Worm (Caenorhabditis elegans) whole organism, L2 larva: ENCODE results near the gene ZK1307.9.

Experiments used
- C34F6.9 ChIP-seq: fragments of 150-350 bp; optimal IDR thresholded peaks from 2 replicates; lab custom pipeline; 2014; ENCODE audit warnings: missing biosample characterization, missing genetic modification characterization
- R02D3.7 ChIP-seq: fragments of 150-350 bp; optimal IDR thresholded peaks from 2 replicates; lab custom pipeline; 2014; ENCODE audit warnings: missing biosample characterization, missing genetic modification characterization
- Y55F3AM.14 ChIP-seq: fragments of 200-800 bp; sonication (Bioruptor generic); optimal IDR thresholded peaks from 2 replicates; lab custom pipeline; 2018; ENCODE audit warnings: mild to moderate bottlenecking, missing genetic modification characterization, missing compliant biosample characterization
- ZK546.5 ChIP-seq: sonication (generic microtip); optimal IDR thresholded peaks from 2 replicates; lab custom pipeline; 2017; ENCODE audit warnings: missing biosample characterization, missing genetic modification characterization
- alr-1 ChIP-seq: fragments of 150-350 bp; optimal IDR thresholded peaks from 2 replicates; lab custom pipeline; 2014; ENCODE audit warnings: missing biosample characterization, missing genetic modification characterization
- ama-1 ChIP-seq: fragments of 150-350 bp; optimal IDR thresholded peaks from 2 replicates; lab custom pipeline; 2018; ENCODE audit warnings: inconsistent platforms
- blmp-1 ChIP-seq: sonication (generic microtip); optimal IDR thresholded peaks from 2 replicates; lab custom pipeline; 2017; ENCODE audit warnings: missing genetic modification characterization, mild to moderate bottlenecking, missing compliant biosample characterization, antibody characterized with exemption, moderate library complexity; ENCODE audit not compliant: insufficient read depth
- ceh-82 ChIP-seq: fragments of 150-350 bp; optimal IDR thresholded peaks from 2 replicates; lab custom pipeline; 2014; ENCODE audit warnings: missing biosample characterization, missing genetic modification characterization
- crh-2 ChIP-seq: sonication (generic microtip); optimal IDR thresholded peaks from 2 replicates; lab custom pipeline; 2017; ENCODE audit warnings: missing biosample characterization, missing genetic modification characterization
- dmd-4 ChIP-seq: sonication (generic microtip); optimal IDR thresholded peaks from 2 replicates; lab custom pipeline; 2017; ENCODE audit warnings: missing biosample characterization, missing genetic modification characterization
- egl-27 ChIP-seq: sonication (generic microtip); optimal IDR thresholded peaks from 3 replicates; lab custom pipeline; 2017; ENCODE audit warnings: missing biosample characterization, missing genetic modification reagents, missing genetic modification characterization
- elt-3 ChIP-seq: sonication (generic microtip); optimal IDR thresholded peaks from 2 replicates; lab custom pipeline; 2017; ENCODE audit warnings: missing biosample characterization, missing genetic modification characterization
- fos-1 ChIP-seq: fragments of 150-350 bp; optimal IDR thresholded peaks from 2 replicates; lab custom pipeline; 2014; ENCODE audit warnings: missing biosample characterization, missing genetic modification characterization
- gmeb-1 ChIP-seq: fragments of 150-350 bp; optimal IDR thresholded peaks from 2 replicates; lab custom pipeline; 2014; ENCODE audit warnings: missing biosample characterization, missing genetic modification characterization
- lin-11 ChIP-seq: fragments of 150-350 bp; sonication (generic microtip); optimal IDR thresholded peaks from 2 replicates; lab custom pipeline; 2014; ENCODE audit warnings: missing biosample characterization, missing genetic modification characterization, inconsistent platforms, mixed read lengths
- lin-13 ChIP-seq: fragments of 150-350 bp; optimal IDR thresholded peaks from 2 replicates; lab custom pipeline; 2014; ENCODE audit warnings: missing biosample characterization, missing genetic modification reagents, missing genetic modification characterization
- lin-39 ChIP-seq: fragments of 150-350 bp; optimal IDR thresholded peaks from 2 replicates; lab custom pipeline; 2014; ENCODE audit warnings: missing biosample characterization, missing genetic modification reagents, missing genetic modification characterization
- lsy-2 ChIP-seq, 2 experiments: fragments of 150-350 bp in 1 of 2; sonication (generic microtip) in 1 of 2; optimal IDR thresholded peaks; 2 replicates each; lab custom pipeline; 2014 to 2017; ENCODE audit warnings: missing biosample characterization in 2 of 2, missing genetic modification characterization in 2 of 2
- mab-5 ChIP-seq: fragments of 150-350 bp; optimal IDR thresholded peaks from 2 replicates; lab custom pipeline; 2014; ENCODE audit warnings: missing biosample characterization, missing genetic modification characterization
- mbf-1 ChIP-seq: sonication (generic microtip); optimal IDR thresholded peaks from 2 replicates; lab custom pipeline; 2017; ENCODE audit warnings: missing biosample characterization, missing genetic modification characterization
- mdl-1 ChIP-seq, 2 experiments: fragments of 150-350 bp in 1 of 2; sonication (generic microtip) in 1 of 2; optimal IDR thresholded peaks; 2 replicates each; lab custom pipeline; 2017; ENCODE audit warnings: missing biosample characterization in 2 of 2, missing genetic modification characterization in 2 of 2
- nhr-10 ChIP-seq: sonication (generic microtip); optimal IDR thresholded peaks from 2 replicates; lab custom pipeline; 2017; ENCODE audit warnings: missing biosample characterization, missing genetic modification characterization
- nhr-12 ChIP-seq: fragments of 150-350 bp; optimal IDR thresholded peaks from 2 replicates; lab custom pipeline; 2014; ENCODE audit warnings: missing biosample characterization, missing genetic modification characterization
- nhr-129 ChIP-seq: fragments of 150-350 bp; optimal IDR thresholded peaks from 2 replicates; lab custom pipeline; 2014; ENCODE audit warnings: missing biosample characterization, missing genetic modification characterization
- nhr-21 ChIP-seq: fragments of 150-350 bp; optimal IDR thresholded peaks from 2 replicates; lab custom pipeline; 2014; ENCODE audit warnings: missing biosample characterization, missing genetic modification characterization
- nhr-23 ChIP-seq: fragments of 150-350 bp; optimal IDR thresholded peaks from 2 replicates; lab custom pipeline; 2014; ENCODE audit warnings: missing biosample characterization, missing genetic modification reagents, missing genetic modification characterization
- nhr-237 ChIP-seq: fragments of 150-350 bp; optimal IDR thresholded peaks from 2 replicates; lab custom pipeline; 2014; ENCODE audit warnings: missing biosample characterization, missing genetic modification characterization
- nhr-25 ChIP-seq: fragments of 150-350 bp; sonication (generic microtip); optimal IDR thresholded peaks from 3 replicates; lab custom pipeline; 2014; ENCODE audit warnings: missing biosample characterization, missing genetic modification characterization
- nhr-6 ChIP-seq: fragments of 150-350 bp; optimal IDR thresholded peaks from 2 replicates; lab custom pipeline; 2014; ENCODE audit warnings: missing biosample characterization, missing genetic modification characterization
- nhr-77 ChIP-seq: fragments of 150-350 bp; optimal IDR thresholded peaks from 2 replicates; lab custom pipeline; 2014; ENCODE audit warnings: missing biosample characterization, missing genetic modification characterization
- peb-1 ChIP-seq: fragments of 150-350 bp; optimal IDR thresholded peaks from 2 replicates; lab custom pipeline; 2014; ENCODE audit warnings: missing biosample characterization, missing genetic modification characterization
- sem-4 ChIP-seq: fragments of 150-350 bp; optimal IDR thresholded peaks from 2 replicates; lab custom pipeline; 2014; ENCODE audit warnings: missing biosample characterization, missing genetic modification reagents, missing genetic modification characterization
- sma-3 ChIP-seq: sonication (generic microtip); optimal IDR thresholded peaks from 2 replicates; lab custom pipeline; 2016; ENCODE audit warnings: missing genetic modification reagents, missing genetic modification characterization, missing compliant biosample characterization
- snpc-4 ChIP-seq: fragments of 150-350 bp; optimal IDR thresholded peaks from 2 replicates; lab custom pipeline; 2014; ENCODE audit warnings: missing biosample characterization, missing genetic modification characterization
- unc-39 ChIP-seq: fragments of 150-350 bp; optimal IDR thresholded peaks from 2 replicates; lab custom pipeline; 2014; ENCODE audit warnings: missing biosample characterization, missing genetic modification characterization
- unc-55 ChIP-seq: fragments of 150-350 bp; sonication (generic microtip); optimal IDR thresholded peaks from 3 replicates; lab custom pipeline; 2014; ENCODE audit warnings: missing biosample characterization, missing genetic modification reagents, missing genetic modification characterization
- unc-62 ChIP-seq: fragments of 150-350 bp; optimal IDR thresholded peaks from 2 replicates; lab custom pipeline; 2014; ENCODE audit warnings: missing biosample characterization, missing genetic modification reagents, missing genetic modification characterization
- zag-1 ChIP-seq: fragments of 150-350 bp; optimal IDR thresholded peaks from 2 replicates; lab custom pipeline; 2014; ENCODE audit warnings: missing biosample characterization, missing genetic modification characterization
- ztf-1 ChIP-seq: fragments of 200-800 bp; sonication (Bioruptor generic); conservative IDR thresholded peaks from 2 replicates; pipeline ENCODE4 v1.3.6; 2022; ENCODE audit warnings: missing genetic modification characterization, missing compliant biosample characterization
- ztf-11 ChIP-seq: sonication (generic microtip); optimal IDR thresholded peaks from 2 replicates; lab custom pipeline; 2017; ENCODE audit warnings: missing biosample characterization, missing genetic modification characterization
- ztf-4 ChIP-seq: fragments of 150-350 bp; optimal IDR thresholded peaks from 2 replicates; lab custom pipeline; 2014; ENCODE audit warnings: missing biosample characterization, missing genetic modification characterization

ZK1307.9 gene

ce11 chrII:9671308-9671707, 22.0 kb downstream of the ZK1307.9 start, which contains the start of gene ZK1320.7:
TSS of gene ZK1320.7 (plus strand) at chrII:9671608.
- TF ChIP-seq elt-3 (tag; lab: Kevin White, UChicago) (no peak), sma-3 (GFP tag; lab: Kevin White, UChicago) (no peak), unc-39 (tag; lab: Kevin White, UChicago) (no peak), nhr-129 (tag; lab: Kevin White, UChicago) (no peak), mbf-1 (no peak)

ce11 chrII:9674678-9675077, 25.4 kb downstream of the ZK1307.9 start, which contains the start of gene arc-1:
TSS of gene arc-1 (plus strand) at chrII:9674978.
- TF ChIP-seq nhr-25 (tag; lab: Kevin White, UChicago): no peak
- TF ChIP-seq ztf-1: no peak
- TF ChIP-seq nhr-12 (tag; lab: Kevin White, UChicago): no peak
- no peak for TF ChIP-seq ZK546.5 (tag; lab: Kevin White, UChicago)
- no peak for TF ChIP-seq nhr-21
- no peak for TF ChIP-seq alr-1
- no peak for TF ChIP-seq mdl-1 (tag; optimal IDR thresholded peaks at IDR 0.05; lab: Kevin White, UChicago)
- TF ChIP-seq ztf-11 (tag; lab: Kevin White, UChicago): no peak
- TF ChIP-seq snpc-4: no peak
- TF ChIP-seq mbf-1: no peak
- no peak for TF ChIP-seq C34F6.9 (tag; lab: Kevin White, UChicago)
- TF ChIP-seq lsy-2 (tag; optimal IDR thresholded peaks at IDR 0.05; lab: Kevin White, UChicago): no peak
- no peak for TF ChIP-seq zag-1 (tag; lab: Kevin White, UChicago)
- no peak for TF ChIP-seq nhr-10 (tag; lab: Kevin White, UChicago)

DNA sequence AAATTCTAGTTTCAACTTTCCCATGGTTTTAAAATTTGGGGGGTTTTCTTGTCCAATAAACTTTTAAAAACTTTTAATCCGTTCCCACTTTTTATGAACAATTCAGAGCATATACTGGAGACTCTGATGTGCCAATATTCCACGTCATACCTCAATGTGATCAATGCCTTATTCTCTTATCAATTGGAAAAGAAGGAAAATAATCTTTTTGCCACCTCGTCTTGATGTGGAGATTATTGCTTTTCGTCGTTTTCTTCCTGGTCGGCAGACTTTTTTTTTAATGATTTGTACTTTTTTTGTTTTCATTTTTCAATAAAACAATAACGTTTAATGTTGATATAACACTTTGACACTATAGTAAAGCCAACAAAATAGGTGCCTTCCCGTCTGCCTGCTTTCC, 28.2 kb downstream of the ZK1307.9 start:
- TF ChIP-seq lin-11 (tag; lab: Kevin White, UChicago) (no peak), crh-2 (peak; percentile 50), peb-1 (tag; lab: Kevin White, UChicago) (no peak), fos-1 (peak; percentile 40)

DNA sequence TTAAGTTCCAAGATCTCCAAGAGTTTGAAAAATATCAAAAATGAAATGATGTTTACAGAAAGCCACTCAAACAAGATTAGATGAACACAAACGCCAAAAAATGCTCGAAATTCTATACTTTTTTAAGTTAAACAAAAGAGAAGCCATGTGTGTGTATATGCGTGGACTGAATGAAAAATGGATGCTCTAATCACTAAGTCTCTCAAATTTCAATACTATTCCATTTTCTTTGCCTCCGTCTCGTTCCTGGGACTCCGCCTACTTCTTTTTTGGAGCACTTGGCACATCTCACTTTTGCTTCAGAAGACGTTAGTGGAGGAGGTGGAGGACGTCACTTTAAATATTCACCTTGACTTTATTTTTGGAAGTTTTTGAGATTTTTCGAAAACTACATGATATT, 30.6 kb downstream of the ZK1307.9 start:
- TF ChIP-seq nhr-237 (no peak), ceh-82 (tag; lab: Kevin White, UChicago) (no peak), C34F6.9 (tag; lab: Kevin White, UChicago) (peak; percentile 34), peb-1 (tag; lab: Kevin White, UChicago) (no peak), snpc-4 (no peak), unc-55 (peak; percentile 65)
- TF ChIP-seq, all 48 proteins: peak for 2

DNA sequence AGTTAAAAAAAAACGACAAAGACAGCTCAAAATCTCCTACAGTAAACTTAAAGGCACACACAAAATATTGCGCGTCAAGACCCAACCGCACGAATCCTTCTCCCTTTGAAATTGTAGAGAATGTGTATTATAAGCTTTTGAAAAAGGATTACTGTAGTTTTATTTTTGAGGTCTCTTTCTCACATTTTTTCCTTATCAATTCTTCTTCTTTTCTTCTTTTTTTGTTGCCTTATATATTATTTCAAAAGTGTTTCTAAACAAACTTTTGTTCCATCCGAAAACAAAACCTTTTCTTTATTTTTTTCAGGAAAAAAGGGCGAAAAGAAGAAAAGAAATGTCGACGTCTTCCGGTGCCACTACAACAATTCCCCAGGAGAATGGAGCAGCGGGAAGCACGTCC, 31.2 kb downstream of the ZK1307.9 start, which contains the start of gene ZK1320.13:
Gene ZK1320.13 (plus strand): TSS at position 301 of the 400 bp plus-strand sequence.
- TF ChIP-seq egl-27 (tag; lab: Kevin White, UChicago): no peak
- no peak for TF ChIP-seq sma-3 (GFP tag; lab: Kevin White, UChicago)
- no peak for TF ChIP-seq lsy-2 (tag; optimal IDR thresholded peaks at IDR 0.05; lab: Kevin White, UChicago)
- no peak for TF ChIP-seq nhr-6 (tag; lab: Kevin White, UChicago)
- no peak for TF ChIP-seq blmp-1 (tag; lab: Kevin White, UChicago)
- no peak for TF ChIP-seq unc-62
- TF ChIP-seq unc-55: no peak
- TF ChIP-seq peb-1 (tag; lab: Kevin White, UChicago): no peak
- no peak for TF ChIP-seq Y55F3AM.14
- no peak for TF ChIP-seq fos-1
- TF ChIP-seq ceh-82 (tag; lab: Kevin White, UChicago): no peak
- no peak for TF ChIP-seq elt-3 (tag; lab: Kevin White, UChicago)
- no peak for TF ChIP-seq nhr-77
- TF ChIP-seq crh-2: no peak
- TF ChIP-seq nhr-23: no peak
- no peak for TF ChIP-seq R02D3.7 (tag; lab: Kevin White, UChicago)
- no peak for TF ChIP-seq nhr-25 (tag; lab: Kevin White, UChicago)
- no peak for TF ChIP-seq mbf-1
- no peak for TF ChIP-seq dmd-4
- TF ChIP-seq ZK546.5 (tag; lab: Kevin White, UChicago): no peak

DNA sequence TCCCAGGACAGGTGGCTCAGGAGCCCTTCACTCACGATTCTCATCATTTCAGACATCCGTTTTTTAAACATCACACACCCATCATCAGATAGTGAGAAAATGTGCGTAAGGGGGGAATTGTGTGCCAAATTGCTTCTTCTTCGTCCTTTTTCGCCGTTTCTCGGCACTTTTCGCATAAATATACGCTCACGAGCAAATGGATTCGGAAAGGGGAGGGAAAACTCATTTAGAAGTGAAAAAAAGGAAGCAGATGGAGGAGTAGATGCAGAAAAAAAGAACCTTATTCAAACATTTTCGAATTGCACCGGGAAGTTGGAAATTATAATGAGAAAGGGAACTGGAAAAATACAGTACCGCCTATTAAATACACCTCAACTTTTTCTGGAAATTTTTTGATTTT, 32.8 kb downstream of the ZK1307.9 start:
- no peak for TF ChIP-seq nhr-77
- TF ChIP-seq nhr-237: no peak
- TF ChIP-seq zag-1 (tag; lab: Kevin White, UChicago): no peak
- TF ChIP-seq ztf-4 (tag; lab: Kevin White, UChicago): no peak
- TF ChIP-seq sem-4 (tag; lab: Kevin White, UChicago): no peak
- TF ChIP-seq nhr-6 (tag; lab: Kevin White, UChicago): no peak
- TF ChIP-seq mab-5 (tag; lab: Kevin White, UChicago): no peak
- TF ChIP-seq blmp-1 (tag; lab: Kevin White, UChicago): no peak
- no peak for TF ChIP-seq Y55F3AM.14
- TF ChIP-seq ceh-82 (tag; lab: Kevin White, UChicago): no peak
- no peak for TF ChIP-seq lin-39 (tag; lab: Kevin White, UChicago)
- no peak for TF ChIP-seq unc-55
- TF ChIP-seq lin-13 (GFP tag; lab: Kevin White, UChicago): no peak
- TF ChIP-seq gmeb-1 (tag; lab: Kevin White, UChicago): no peak
- TF ChIP-seq ama-1 (lab: Kevin White, UChicago): no peak
- no peak for TF ChIP-seq lin-11 (tag; lab: Kevin White, UChicago)
